Fruit fly (Drosophila melanogaster): ENCODE data around the gene Rilpl.

DNA sequence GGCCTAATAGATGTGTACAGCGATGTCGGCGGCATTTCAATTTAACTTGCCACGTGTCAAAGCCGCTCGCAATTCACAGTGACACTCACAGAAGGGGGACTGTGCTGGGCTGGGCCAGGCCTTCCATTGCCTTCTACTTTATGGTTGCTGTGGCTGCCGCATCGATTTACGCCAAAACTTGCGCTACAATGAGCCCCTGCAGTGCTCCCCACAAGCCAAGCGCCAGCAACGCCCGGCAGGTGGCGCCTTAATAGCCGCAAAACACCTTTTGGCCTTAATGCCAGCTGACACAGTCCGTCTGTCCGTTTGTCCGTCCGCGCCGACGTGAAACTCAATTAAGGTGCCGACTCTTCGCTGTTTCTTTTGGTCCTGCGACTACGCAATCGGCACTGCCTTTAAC lies 12.2 kb downstream of the Rilpl start:
- no peak for TF ChIP-seq CG32121 (GFP tag; IDR thresholded peaks at IDR 0.05)
- no peak for TF ChIP-seq Pif1B (GFP tag; optimal IDR thresholded peaks at IDR 0.05)
- no peak for TF ChIP-seq EcR (GFP tag; optimal IDR thresholded peaks at IDR 0.05)
- no peak for TF ChIP-seq fd96Ca (GFP tag; IDR thresholded peaks at IDR 0.05)
- no peak for TF ChIP-seq Snoo (tag; optimal IDR thresholded peaks at IDR 0.05)
- no peak for TF ChIP-seq CG12605 (GFP tag; IDR thresholded peaks at IDR 0.05)
- no peak for TF ChIP-seq D1 (tag; optimal IDR thresholded peaks at IDR 0.05)
- TF ChIP-seq CG9948 (tag; optimal IDR thresholded peaks at IDR 0.05): no peak
- TF ChIP-seq CG34367 (tag; optimal IDR thresholded peaks at IDR 0.05): no peak
- TF ChIP-seq CG15710 (tag; optimal IDR thresholded peaks at IDR 0.05): no peak
- TF ChIP-seq Ets98B (GFP tag; IDR thresholded peaks at IDR 0.05): no peak
- no peak for TF ChIP-seq CG10348 (GFP tag; IDR thresholded peaks at IDR 0.05)
- no peak for TF ChIP-seq rn (GFP tag; IDR thresholded peaks at IDR 0.05)
- no peak for TF ChIP-seq gl (tag; optimal IDR thresholded peaks at IDR 0.05)

Data from whole organism, pupa.